Worm (Caenorhabditis elegans): ENCODE measurements around the gene ZC132.11.

The ZC132.11 gene

DNA sequence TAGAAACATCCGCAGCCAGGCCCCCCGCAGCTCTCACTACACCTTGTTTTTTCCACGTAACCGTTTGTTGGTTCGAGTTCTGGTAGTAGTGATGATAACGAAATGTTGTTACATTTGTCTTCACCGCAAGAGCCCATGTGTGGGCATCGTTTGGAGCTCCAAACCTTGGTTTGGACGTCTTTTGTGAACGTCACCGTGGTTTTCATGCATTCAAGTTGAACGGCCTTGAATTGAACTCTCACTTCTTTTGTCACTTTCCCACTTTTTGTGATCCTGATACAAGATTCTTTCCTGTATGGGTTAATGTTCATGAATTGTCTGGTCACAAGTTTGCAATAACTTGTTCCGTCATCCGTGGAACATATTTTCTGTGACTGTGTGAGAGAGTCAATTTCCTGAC is 5.3 kb upstream of the ZC132.11 start:
- no peak for TF ChIP-seq nhr-120 (GFP tag; IDR thresholded peaks at IDR 0.05)
- no peak for TF ChIP-seq F22D6.2 (tag; optimal IDR thresholded peaks at IDR 0.05)
- TF ChIP-seq mcd-1 (GFP tag; IDR thresholded peaks at IDR 0.05): no peak
- no peak for TF ChIP-seq F10E7.11 (tag; optimal IDR thresholded peaks at IDR 0.05)
- no peak for TF ChIP-seq efl-1 (GFP tag; optimal IDR thresholded peaks at IDR 0.05)
- TF ChIP-seq ztf-22 (GFP tag; optimal IDR thresholded peaks at IDR 0.05): no peak
- TF ChIP-seq cebp-2 (GFP tag; IDR thresholded peaks at IDR 0.05): no peak
- no peak for TF ChIP-seq Y53F4B.3 (GFP tag; IDR thresholded peaks at IDR 0.05)
- TF ChIP-seq dpl-1 (GFP tag; optimal IDR thresholded peaks at IDR 0.05): no peak
- TF ChIP-seq akir-1 (GFP tag; optimal IDR thresholded peaks at IDR 0.05): no peak
- TF ChIP-seq sea-2 (GFP tag; IDR thresholded peaks at IDR 0.05): no peak
- TF ChIP-seq hmg-20 (GFP tag; IDR thresholded peaks at IDR 0.05): no peak
- TF ChIP-seq nfya-1 (tag; optimal IDR thresholded peaks at IDR 0.05; ENCODE audit: borderline replicate concordance, insufficient read depth): no peak
- TF ChIP-seq xnd-1 (tag; optimal IDR thresholded peaks at IDR 0.05): no peak
- TF ChIP-seq egrh-3 (GFP tag; IDR thresholded peaks at IDR 0.05): no peak
- TF ChIP-seq ets-4 (GFP tag; optimal IDR thresholded peaks at IDR 0.05): no peak

DNA sequence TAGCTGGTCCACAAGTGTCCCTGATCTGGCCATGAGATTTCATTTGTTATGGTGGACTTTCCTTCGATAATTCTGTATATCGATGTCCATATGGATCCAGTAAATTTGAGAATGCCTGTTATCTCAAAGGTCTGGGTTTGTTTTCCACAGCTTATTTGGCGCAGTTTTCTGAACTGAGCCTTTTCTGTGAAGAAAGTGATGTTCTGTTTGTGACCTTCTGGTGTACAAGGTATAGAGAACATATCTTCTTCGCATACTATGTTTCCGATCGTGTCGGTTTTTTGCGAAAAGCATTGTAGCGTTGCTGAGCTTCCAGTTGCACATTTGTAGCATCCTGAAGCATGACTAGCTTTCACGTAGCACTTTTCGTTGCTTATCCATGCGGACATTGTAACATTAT is 4.4 kb upstream of the ZC132.11 start:
- TF ChIP-seq zim-3 (tag; optimal IDR thresholded peaks at IDR 0.05): no peak
- TF ChIP-seq let-526 (GFP tag; IDR thresholded peaks at IDR 0.05): no peak

DNA sequence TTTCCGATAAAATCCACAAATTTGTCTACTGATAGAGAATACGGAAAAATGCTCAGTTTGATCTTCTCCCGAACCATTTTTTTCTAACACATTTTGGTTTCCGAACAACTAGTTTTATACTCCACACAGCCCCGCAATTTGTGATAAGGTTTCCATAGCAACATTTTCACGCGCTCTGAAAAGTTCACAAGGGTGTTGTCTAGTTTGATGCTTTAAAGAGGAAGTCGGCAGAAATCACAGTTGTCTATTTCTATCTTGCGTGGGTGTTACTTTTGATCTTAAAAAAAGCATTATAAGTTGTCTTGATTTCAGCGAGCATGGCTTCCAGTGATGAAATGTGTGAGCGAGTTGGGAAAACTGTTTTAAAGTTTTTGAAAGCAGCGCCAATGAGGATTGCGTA is 1.3 kb upstream of the ZC132.11 start, which contains the start of gene ZC132.3:
TSS of gene ZC132.3 (minus strand) at position 101 of the 400 bp plus-strand sequence.
- no peak for TF ChIP-seq akir-1 (GFP tag; optimal IDR thresholded peaks at IDR 0.05)
- no peak for TF ChIP-seq die-1 (tag; optimal IDR thresholded peaks at IDR 0.05)
- no peak for TF ChIP-seq attf-6 (GFP tag; IDR thresholded peaks at IDR 0.05)
- no peak for TF ChIP-seq K12H6.12 (tag; optimal IDR thresholded peaks at IDR 0.05)
- TF ChIP-seq bed-1 (GFP tag; IDR thresholded peaks at IDR 0.05): no peak
- no peak for TF ChIP-seq D2030.7 (GFP tag; IDR thresholded peaks at IDR 0.05)
- no peak for TF ChIP-seq ztf-18 (tag; optimal IDR thresholded peaks at IDR 0.05)
- no peak for TF ChIP-seq hmg-20 (GFP tag; IDR thresholded peaks at IDR 0.05)
- no peak for TF ChIP-seq F37B4.10 (GFP tag; IDR thresholded peaks at IDR 0.05)
- TF ChIP-seq lag-1 (GFP tag; IDR thresholded peaks at IDR 0.05): no peak
- no peak for TF ChIP-seq pha-4 (tag; optimal IDR thresholded peaks at IDR 0.05)
- no peak for TF ChIP-seq aptf-2 (GFP tag; conservative IDR thresholded peaks at IDR 0.05)
- TF ChIP-seq madf-10 (tag; optimal IDR thresholded peaks at IDR 0.05): no peak
- no peak for TF ChIP-seq hlh-12 (tag; optimal IDR thresholded peaks at IDR 0.05)
- no peak for TF ChIP-seq lsy-27 (tag; optimal IDR thresholded peaks at IDR 0.05; ENCODE audit: borderline replicate concordance, insufficient read depth)
- no peak for TF ChIP-seq ekl-4 (GFP tag; IDR thresholded peaks at IDR 0.05)

DNA sequence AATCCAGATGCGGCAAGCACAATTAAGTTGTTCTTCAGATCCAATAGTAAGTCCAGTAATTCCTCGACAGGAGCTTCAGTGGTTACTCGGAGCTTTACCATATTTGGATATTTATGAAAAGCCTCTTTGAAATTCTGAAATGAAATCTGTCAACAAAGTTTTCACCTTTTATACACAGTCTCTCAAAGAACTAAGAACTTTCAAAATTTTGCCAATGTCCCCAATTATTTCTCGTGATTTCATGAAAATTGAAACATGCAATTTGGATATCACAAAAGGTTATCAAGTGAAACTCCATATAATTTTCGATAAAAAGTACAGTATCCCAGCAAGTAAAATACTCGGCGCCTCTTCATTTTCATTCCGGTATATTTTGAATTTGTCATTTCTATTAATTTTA is 2.6 kb downstream of the ZC132.11 start, which contains the start of gene F47D2.11:
TSS of gene F47D2.11 (minus strand) at position 101 of the 400 bp plus-strand sequence.
- TF ChIP-seq F52B5.7 (tag; optimal IDR thresholded peaks at IDR 0.05) (no peak), tbp1 (GFP tag; optimal IDR thresholded peaks at IDR 0.05) (no peak), snpc-3.4 (tag; optimal IDR thresholded peaks at IDR 0.05) (no peak), attf-3 (GFP tag; conservative IDR thresholded peaks at IDR 0.05) (no peak), cebp-2 (GFP tag; IDR thresholded peaks at IDR 0.05) (no peak), ceh-58 (GFP tag; IDR thresholded peaks at IDR 0.05) (no peak), mcd-1 (GFP tag; IDR thresholded peaks at IDR 0.05) (no peak), atf-7 (tag; optimal IDR thresholded peaks at IDR 0.05) (no peak), hmg-1.2 (GFP tag; IDR thresholded peaks at IDR 0.05) (no peak), pha-4 (tag; optimal IDR thresholded peaks at IDR 0.05) (no peak), bed-2 (GFP tag; IDR thresholded peaks at IDR 0.05) (no peak), ztf-3 (GFP tag; optimal IDR thresholded peaks at IDR 0.05) (no peak), akir-1 (GFP tag; optimal IDR thresholded peaks at IDR 0.05) (no peak), let-607 (tag; optimal IDR thresholded peaks at IDR 0.05) (no peak), nfya-2 (GFP tag; IDR thresholded peaks at IDR 0.05) (no peak), gei-17 (GFP tag; optimal IDR thresholded peaks at IDR 0.05) (no peak), tbx-9 (tag; optimal IDR thresholded peaks at IDR 0.05; ENCODE audit: borderline replicate concordance) (no peak)

Data from whole organism, young adult.